Fruit fly (Drosophila melanogaster) whole organism, embryonic: ENCODE results near the gene Or83a.
A peak's percentile ranks its signal among the peaks of the same experiment; 100 is the strongest.

Experiments
- Abd-B ChIP-seq: fragments of 200-800 bp; sonication (Bioruptor generic); optimal IDR thresholded peaks from 2 replicates; lab custom pipeline; 2018; ENCODE audit warnings: missing biosample characterization, mild to moderate bottlenecking, missing genetic modification characterization, moderate library complexity
- B-H1 ChIP-seq: fragments of 200-800 bp; sonication (Bioruptor generic); IDR thresholded peaks from 3 replicates; pipeline ENCODE4 v1.3.6; 2022; ENCODE audit warnings: missing biosample characterization, missing genetic modification characterization
- C15 ChIP-seq: fragments of 200-800 bp; sonication (Bioruptor generic); IDR thresholded peaks from 3 replicates; pipeline ENCODE4 v1.3.6; 2022; ENCODE audit warnings: missing biosample characterization, missing genetic modification characterization
- CG1024 ChIP-seq: fragments of 200-800 bp; sonication (Bioruptor generic); IDR thresholded peaks from 2 replicates; pipeline ENCODE4 v1.3.6; 2022; ENCODE audit warnings: missing biosample characterization, missing genetic modification characterization
- CG12769 ChIP-seq: fragments of 200-800 bp; sonication (Bioruptor generic); optimal IDR thresholded peaks from 2 replicates; lab custom pipeline; 2019; ENCODE audit warnings: missing biosample characterization, mild to moderate bottlenecking, missing genetic modification characterization, moderate library complexity
- CG15514 ChIP-seq: fragments of 200-800 bp; sonication (Bioruptor generic); optimal IDR thresholded peaks from 3 replicates; lab custom pipeline; 2017; ENCODE audit warnings: missing biosample characterization, missing genetic modification characterization, mild to moderate bottlenecking, moderate library complexity, missing genetic modification reagents
- CG17612 ChIP-seq: fragments of 200-800 bp; sonication (Bioruptor generic); IDR thresholded peaks from 2 replicates; pipeline ENCODE4 v1.3.6; 2022; ENCODE audit warnings: missing biosample characterization, missing genetic modification characterization
- CG32767 ChIP-seq: fragments of 200-800 bp; sonication (Bioruptor generic); IDR thresholded peaks from 2 replicates; pipeline ENCODE4 v1.3.6; 2022; ENCODE audit warnings: missing biosample characterization, missing genetic modification characterization
- CG3281 ChIP-seq: fragments of 200-800 bp; sonication (Bioruptor generic); optimal IDR thresholded peaks from 3 replicates; lab custom pipeline; 2017; ENCODE audit warnings: missing biosample characterization, mild to moderate bottlenecking, missing genetic modification characterization
- CG33213 ChIP-seq: fragments of 200-800 bp; sonication (Bioruptor generic); optimal IDR thresholded peaks from 3 replicates; lab custom pipeline; 2016; ENCODE audit warnings: missing biosample characterization, missing genetic modification characterization
- CG5953 ChIP-seq: fragments of 200-800 bp; sonication (Bioruptor generic); IDR thresholded peaks from 2 replicates; pipeline ENCODE4 v1.3.6; 2022; ENCODE audit warnings: missing biosample characterization, missing genetic modification characterization
- CG7839 ChIP-seq: fragments of 200-800 bp; sonication (Bioruptor generic); optimal IDR thresholded peaks from 3 replicates; lab custom pipeline; 2018; ENCODE audit warnings: missing biosample characterization, mild to moderate bottlenecking, missing genetic modification characterization, moderate library complexity
- CG8359 ChIP-seq: fragments of 200-800 bp; sonication (Bioruptor generic); optimal IDR thresholded peaks from 2 replicates; lab custom pipeline; 2017; ENCODE audit warnings: missing biosample characterization, mild to moderate bottlenecking, missing genetic modification characterization, borderline replicate concordance
- CG9797 ChIP-seq: fragments of 200-800 bp; sonication (Bioruptor generic); optimal IDR thresholded peaks from 3 replicates; lab custom pipeline; 2018; ENCODE audit warnings: missing biosample characterization, mild to moderate bottlenecking, missing genetic modification characterization
- CTCF ChIP-seq: fragments of 200-800 bp; sonication (Bioruptor generic); optimal IDR thresholded peaks from 2 replicates; lab custom pipeline; 2017; ENCODE audit warnings: missing biosample characterization, mild to moderate bottlenecking, missing genetic modification characterization, moderate library complexity
- CoRest ChIP-seq: fragments of 200-800 bp; sonication (Bioruptor generic); optimal IDR thresholded peaks from 3 replicates; lab custom pipeline; 2018; ENCODE audit warnings: missing biosample characterization, mild to moderate bottlenecking, missing genetic modification characterization, moderate library complexity
- Doc3 ChIP-seq: fragments of 200-800 bp; sonication (Bioruptor generic); IDR thresholded peaks from 3 replicates; pipeline ENCODE4 v1.3.6; 2022; ENCODE audit warnings: missing biosample characterization, missing genetic modification characterization; ENCODE audit not compliant: partially characterized antibody
- Ets65A ChIP-seq: fragments of 200-800 bp; sonication (Bioruptor generic); peaks from one replicate; lab custom pipeline; 2016; ENCODE audit warnings: missing biosample characterization, missing genetic modification characterization
- Fer3 ChIP-seq: fragments of 200-800 bp; sonication (Bioruptor generic); optimal IDR thresholded peaks from 2 replicates; lab custom pipeline; 2018; ENCODE audit warnings: missing biosample characterization, mild to moderate bottlenecking, missing genetic modification characterization, moderate library complexity
- H2.0 ChIP-seq: fragments of 200-800 bp; sonication (Bioruptor generic); IDR thresholded peaks from 2 replicates; pipeline ENCODE4 v1.3.6; 2022; ENCODE audit warnings: missing biosample characterization, missing genetic modification characterization
- HLHmδ ChIP-seq: fragments of 200-800 bp; sonication (Bioruptor generic); optimal IDR thresholded peaks from 2 replicates; lab custom pipeline; 2018; ENCODE audit warnings: missing biosample characterization, mild to moderate bottlenecking, missing genetic modification characterization, moderate library complexity
- Hmx ChIP-seq: fragments of 200-800 bp; sonication (Bioruptor generic); optimal IDR thresholded peaks from 2 replicates; lab custom pipeline; 2016; ENCODE audit warnings: missing biosample characterization, missing genetic modification characterization
- MBD-R2 ChIP-seq: fragments of 200-800 bp; sonication (Bioruptor generic); IDR thresholded peaks from 2 replicates; pipeline ENCODE4 v1.3.6; 2022; ENCODE audit warnings: missing biosample characterization, missing genetic modification characterization
- Mrtf ChIP-seq: fragments of 200-800 bp; sonication (Bioruptor generic); IDR thresholded peaks from 3 replicates; pipeline ENCODE4 v1.3.6; 2022; ENCODE audit warnings: missing biosample characterization, missing genetic modification characterization
- Oli ChIP-seq: fragments of 200-800 bp; sonication (Bioruptor generic); optimal IDR thresholded peaks from 2 replicates; lab custom pipeline; 2018; ENCODE audit warnings: missing biosample characterization, mild to moderate bottlenecking, missing genetic modification characterization, moderate library complexity
- Rfx ChIP-seq: fragments of 200-800 bp; sonication (Bioruptor generic); IDR thresholded peaks from 2 replicates; pipeline ENCODE4 v1.3.6; 2022; ENCODE audit warnings: missing biosample characterization, missing genetic modification characterization
- Scr ChIP-seq: fragments of 200-800 bp; sonication (Bioruptor generic); IDR thresholded peaks from 2 replicates; pipeline ENCODE4 v1.3.6; 2022; ENCODE audit warnings: missing biosample characterization, missing genetic modification characterization; ENCODE audit not compliant: partially characterized antibody
- Sry-δ ChIP-seq: fragments of 200-800 bp; sonication (Bioruptor generic); optimal IDR thresholded peaks from 2 replicates; lab custom pipeline; 2016; ENCODE audit warnings: missing biosample characterization, missing genetic modification characterization
- Xbp1 ChIP-seq: fragments of 200-800 bp; sonication (Bioruptor generic); optimal IDR thresholded peaks from 3 replicates; lab custom pipeline; 2016; ENCODE audit warnings: missing biosample characterization, mild to moderate bottlenecking, missing genetic modification characterization
- bbx ChIP-seq: fragments of 200-800 bp; sonication (Bioruptor generic); IDR thresholded peaks from 2 replicates; pipeline ENCODE4 v1.3.6; 2022; ENCODE audit warnings: missing biosample characterization, missing genetic modification characterization; ENCODE audit not compliant: partially characterized antibody
- br ChIP-seq: fragments of >200 bp; optimal IDR thresholded peaks from 2 replicates; lab custom pipeline; 2017
- crol ChIP-seq: fragments of 200-800 bp; sonication (Bioruptor generic); IDR thresholded peaks from 2 replicates; pipeline ENCODE4 v1.3.6; 2022; ENCODE audit warnings: missing biosample characterization, missing genetic modification characterization
- ewg ChIP-seq: fragments of 200-800 bp; sonication (Bioruptor generic); optimal IDR thresholded peaks from 3 replicates; lab custom pipeline; 2017; ENCODE audit warnings: mild to moderate bottlenecking, missing biosample characterization, missing genetic modification reagents, missing genetic modification characterization
- gfzf ChIP-seq: fragments of 200-800 bp; sonication (Bioruptor generic); optimal IDR thresholded peaks from 2 replicates; lab custom pipeline; 2016; ENCODE audit warnings: missing biosample characterization, mild to moderate bottlenecking, missing genetic modification characterization, moderate library complexity
- lbe ChIP-seq: fragments of 200-800 bp; sonication (Bioruptor generic); optimal IDR thresholded peaks from 2 replicates; lab custom pipeline; 2016; ENCODE audit warnings: missing biosample characterization, mild to moderate bottlenecking, missing genetic modification characterization
- lola ChIP-seq, 3 experiments: fragments of >200 bp in 2 of 3; fragments of 200-800 bp in 1 of 3; sonication (Bioruptor generic) in 1 of 3; optimal IDR thresholded peaks; 2 replicates each; lab custom pipeline; 2017 to 2019; ENCODE audit warnings: missing biosample characterization in 3 of 3, missing genetic modification characterization in 3 of 3, mild to moderate bottlenecking in 1 of 3, moderate library complexity in 1 of 3
- mirr ChIP-seq: fragments of 200-800 bp; sonication (Bioruptor generic); optimal IDR thresholded peaks from 3 replicates; lab custom pipeline; 2018; ENCODE audit warnings: missing biosample characterization, mild to moderate bottlenecking, missing genetic modification characterization
- nmo ChIP-seq: fragments of 200-800 bp; sonication (Bioruptor generic); optimal IDR thresholded peaks from 2 replicates; lab custom pipeline; 2018; ENCODE audit warnings: missing biosample characterization, mild to moderate bottlenecking, missing genetic modification characterization, moderate library complexity
- p53 ChIP-seq: fragments of 200-800 bp; sonication (Bioruptor generic); optimal IDR thresholded peaks from 2 replicates; lab custom pipeline; 2016; ENCODE audit warnings: missing biosample characterization, missing genetic modification characterization
- peb ChIP-seq: fragments of 200-800 bp; sonication (Bioruptor generic); IDR thresholded peaks from 2 replicates; pipeline ENCODE4 v1.3.6; 2022; ENCODE audit warnings: missing biosample characterization, missing genetic modification characterization
- phol ChIP-seq: fragments of 200-800 bp; sonication (Bioruptor generic); optimal IDR thresholded peaks from 3 replicates; lab custom pipeline; 2018; ENCODE audit warnings: missing biosample characterization, mild to moderate bottlenecking, missing genetic modification characterization, moderate library complexity
- pzg ChIP-seq: fragments of 200-800 bp; sonication (Bioruptor generic); optimal IDR thresholded peaks from 3 replicates; lab custom pipeline; 2018; ENCODE audit warnings: missing biosample characterization, mild to moderate bottlenecking, missing genetic modification characterization, moderate library complexity
- row ChIP-seq: fragments of 200-800 bp; sonication (Bioruptor generic); IDR thresholded peaks from 3 replicates; pipeline ENCODE4 v1.3.6; 2022; ENCODE audit warnings: missing biosample characterization, missing genetic modification characterization
- scrt ChIP-seq: fragments of 200-800 bp; sonication (Bioruptor generic); optimal IDR thresholded peaks from 2 replicates; lab custom pipeline; 2018; ENCODE audit warnings: missing biosample characterization, mild to moderate bottlenecking, missing genetic modification characterization, moderate library complexity
- shn ChIP-seq: fragments of 200-800 bp; sonication (Bioruptor generic); optimal IDR thresholded peaks from 3 replicates; lab custom pipeline; 2016; ENCODE audit warnings: missing biosample characterization, missing genetic modification characterization
- stwl ChIP-seq: fragments of 200-800 bp; sonication (Bioruptor generic); optimal IDR thresholded peaks from 3 replicates; lab custom pipeline; 2018; ENCODE audit warnings: missing biosample characterization, mild to moderate bottlenecking, missing genetic modification characterization, moderate library complexity
- unpg ChIP-seq: fragments of 200-800 bp; sonication (Bioruptor generic); optimal IDR thresholded peaks from 3 replicates; lab custom pipeline; 2018; ENCODE audit warnings: missing biosample characterization, mild to moderate bottlenecking, missing genetic modification characterization, moderate library complexity
- vnd ChIP-seq: fragments of 200-800 bp; sonication (Bioruptor generic); IDR thresholded peaks from 3 replicates; pipeline ENCODE4 v1.3.6; 2022; ENCODE audit warnings: missing biosample characterization, missing genetic modification characterization; ENCODE audit not compliant: partially characterized antibody
- wek ChIP-seq: fragments of 200-800 bp; sonication (Bioruptor generic); optimal IDR thresholded peaks from 3 replicates; lab custom pipeline; 2018; ENCODE audit warnings: missing biosample characterization, mild to moderate bottlenecking, missing genetic modification characterization, moderate library complexity
- zen2 ChIP-seq: fragments of 200-800 bp; sonication (Bioruptor generic); IDR thresholded peaks from 3 replicates; pipeline ENCODE4 v1.3.6; 2022; ENCODE audit warnings: missing biosample characterization, missing genetic modification characterization; ENCODE audit not compliant: partially characterized antibody

The Or83a gene

DNA sequence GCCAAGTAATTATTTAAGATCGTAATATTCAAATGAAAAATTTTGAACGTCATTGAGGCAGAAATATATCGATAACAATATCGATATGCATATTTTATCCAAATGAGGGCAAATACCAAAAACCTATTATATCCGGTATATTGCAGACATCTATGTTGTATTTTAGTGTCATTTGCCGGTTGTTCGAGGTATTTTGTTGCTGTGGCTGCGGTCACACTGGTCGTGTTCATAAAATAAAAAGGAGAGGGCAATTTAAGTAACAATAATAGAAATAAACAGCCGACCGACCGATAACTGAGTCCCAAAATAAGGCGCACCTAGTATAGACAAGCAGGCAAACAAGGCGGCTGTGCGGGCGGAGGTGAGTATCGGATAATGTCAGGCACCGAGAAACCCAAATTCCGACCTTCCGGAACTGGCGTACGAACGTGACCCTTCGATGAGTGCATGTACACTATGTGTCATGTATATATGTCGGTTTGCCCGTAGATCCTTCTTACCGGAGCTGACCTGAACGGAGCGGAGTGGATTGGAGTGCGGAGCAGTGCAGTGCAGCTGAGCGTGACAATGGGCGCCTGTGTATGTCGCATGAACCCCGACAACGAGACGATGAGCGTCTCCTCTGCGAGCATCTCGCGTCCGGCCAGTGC is 5.1 kb downstream of the Or83a start, which contains the start of gene CG1172 (continued):
- TF ChIP-seq Mrtf (GFP tag; lab: Robert Waterston, UW) (no peak), CG7839 (no peak), br (no peak), CG32767 (GFP tag; lab: Robert Waterston, UW) (no peak), CG33213 (GFP tag; lab: Kevin White, UChicago) (peak; percentile 60), Oli (no peak), HLHmδ (GFP tag; lab: Kevin White, UChicago) (no peak), ewg (GFP tag; lab: Kevin White, UChicago) (peak; percentile 37), Doc3 (peak; percentile 66), CG17612 (GFP tag; lab: Robert Waterston, UW) (no peak), CG8359 (no peak), peb (GFP tag; lab: Robert Waterston, UW) (no peak), wek (GFP tag; lab: Kevin White, UChicago) (no peak), CG3281 (peak; percentile 21), CG9797 (GFP tag; lab: Kevin White, UChicago) (peak; percentile 85), nmo (peak; percentile 49), CG5953 (GFP tag; lab: Robert Waterston, UW) (no peak), Xbp1 (GFP tag; lab: Kevin White, UChicago) (no peak), bbx (GFP tag; lab: Robert Waterston, UW) (peak; percentile 73), shn (GFP tag; lab: Kevin White, UChicago) (no peak), stwl (tag; lab: Kevin White, UChicago) (peak; percentile 96), CG12769 (tag; lab: Kevin White, UChicago) (no peak), Sry-δ (GFP tag; lab: Kevin White, UChicago) (peak; percentile 70), CG1024 (GFP tag; lab: Robert Waterston, UW) (no peak), p53 (no peak), vnd (peak; percentile 52; the same call in 2 of the 3 replicates), unpg (GFP tag; lab: Kevin White, UChicago) (no peak), B-H1 (GFP tag; lab: Robert Waterston, UW) (no peak), mirr (GFP tag; lab: Kevin White, UChicago) (peak; percentile 7), Abd-B (peak; percentile 40), CG15514 (peak; percentile 75), crol (GFP tag; lab: Robert Waterston, UW) (no peak), CoRest (peak; percentile 28), zen2 (GFP tag; lab: Robert Waterston, UW) (peak; percentile 60; the same call in 2 of the 3 replicates), Ets65A (peak; percentile 77), scrt (GFP tag; lab: Kevin White, UChicago) (no peak), lola (GFP tag; optimal IDR thresholded peaks at IDR 0.05; lab: Kevin White, UChicago) (no peak), Scr (GFP tag; lab: Robert Waterston, UW) (peak; percentile 79), Hmx (GFP tag; lab: Kevin White, UChicago) (no peak), H2.0 (GFP tag; lab: Robert Waterston, UW) (no peak), row (no peak; the same call in 2 of the 3 replicates), CTCF (GFP tag; lab: Kevin White, UChicago) (peak; percentile 7), phol (tag; lab: Kevin White, UChicago) (peak; percentile 59), Rfx (GFP tag; lab: Robert Waterston, UW) (peak; percentile 11; the same call in 1 of the 2 replicates), Fer3 (tag; lab: Kevin White, UChicago) (peak; percentile 33), gfzf (GFP tag; lab: Kevin White, UChicago) (peak; percentile 95), lbe (GFP tag; lab: Kevin White, UChicago) (peak; percentile 17), pzg (GFP tag; lab: Kevin White, UChicago) (peak; percentile 88), MBD-R2 (GFP tag; lab: Robert Waterston, UW) (peak; percentile 59), C15 (GFP tag; lab: Robert Waterston, UW) (no peak)
